Fruit fly (Drosophila melanogaster) whole organism, prepupa: ENCODE results near the gene bou.

Experiments used
- Blimp-1 ChIP-seq: fragments of 200-800 bp; sonication (Bioruptor generic); optimal IDR thresholded peaks from 3 replicates; lab custom pipeline; 2017; ENCODE audit warnings: missing biosample characterization, missing genetic modification characterization, mild to moderate bottlenecking, moderate library complexity, missing genetic modification reagents
- CG10631 ChIP-seq: fragments of 200-800 bp; sonication (Bioruptor generic); optimal IDR thresholded peaks from 2 replicates; lab custom pipeline; 2016; ENCODE audit warnings: missing biosample characterization, missing genetic modification characterization
- CG11294 ChIP-seq: fragments of 200-800 bp; sonication (Bioruptor generic); IDR thresholded peaks from 2 replicates; pipeline ENCODE4 v1.3.6; 2022; ENCODE audit warnings: missing biosample characterization, missing genetic modification characterization
- CG11902 ChIP-seq: fragments of 200-800 bp; sonication (Bioruptor generic); optimal IDR thresholded peaks from 3 replicates; lab custom pipeline; 2016; ENCODE audit warnings: missing biosample characterization, missing genetic modification characterization
- CG1621 ChIP-seq: fragments of 200-800 bp; sonication (Bioruptor generic); optimal IDR thresholded peaks from 3 replicates; lab custom pipeline; 2018; ENCODE audit warnings: missing biosample characterization, mild to moderate bottlenecking, missing genetic modification characterization
- CG3032 ChIP-seq: fragments of 200-800 bp; optimal IDR thresholded peaks from 2 replicates; lab custom pipeline; 2019; ENCODE audit warnings: missing biosample characterization, mild to moderate bottlenecking, missing genetic modification characterization, moderate library complexity
- CG31627 ChIP-seq: fragments of 200-800 bp; sonication (Bioruptor generic); optimal IDR thresholded peaks from 3 replicates; lab custom pipeline; 2016; ENCODE audit warnings: missing biosample characterization, missing genetic modification characterization
- CG32006 ChIP-seq: fragments of 200-800 bp; sonication (Bioruptor generic); optimal IDR thresholded peaks from 3 replicates; lab custom pipeline; 2017; ENCODE audit warnings: missing biosample characterization, mild to moderate bottlenecking, missing genetic modification characterization
- CG3919 ChIP-seq: fragments of 200-800 bp; sonication (Bioruptor generic); optimal IDR thresholded peaks from 3 replicates; lab custom pipeline; 2016; ENCODE audit warnings: missing biosample characterization, missing genetic modification characterization
- CG4318 ChIP-seq: fragments of 200-800 bp; sonication (Bioruptor generic); optimal IDR thresholded peaks from 3 replicates; lab custom pipeline; 2017; ENCODE audit warnings: missing biosample characterization, mild to moderate bottlenecking, missing genetic modification characterization
- CG6163 ChIP-seq: fragments of 200-800 bp; sonication (Bioruptor generic); IDR thresholded peaks from 3 replicates; pipeline ENCODE4 v1.3.6; 2022; ENCODE audit warnings: missing biosample characterization, missing genetic modification characterization
- CG6276 ChIP-seq: fragments of 200-800 bp; sonication (Bioruptor generic); optimal IDR thresholded peaks from 2 replicates; lab custom pipeline; 2017; ENCODE audit warnings: missing biosample characterization, mild to moderate bottlenecking, missing genetic modification characterization
- CG6792 ChIP-seq: fragments of 200-800 bp; sonication (Bioruptor generic); optimal IDR thresholded peaks from 3 replicates; lab custom pipeline; 2016; ENCODE audit warnings: missing biosample characterization, missing genetic modification characterization
- CG6808 ChIP-seq: fragments of 200-800 bp; sonication (Bioruptor generic); optimal IDR thresholded peaks from 3 replicates; lab custom pipeline; 2017; ENCODE audit warnings: missing biosample characterization, missing genetic modification characterization, mild to moderate bottlenecking, moderate library complexity, missing genetic modification reagents
- CG6854 ChIP-seq: fragments of 200-800 bp; sonication (Bioruptor generic); optimal IDR thresholded peaks from 2 replicates; lab custom pipeline; 2017; ENCODE audit warnings: missing biosample characterization, mild to moderate bottlenecking, missing genetic modification characterization
- CG7368 ChIP-seq: fragments of 200-800 bp; sonication (Bioruptor generic); optimal IDR thresholded peaks from 3 replicates; lab custom pipeline; 2016; ENCODE audit warnings: missing biosample characterization, missing genetic modification characterization
- CG8119 ChIP-seq: fragments of 200-800 bp; sonication (Bioruptor generic); IDR thresholded peaks from 3 replicates; pipeline ENCODE4 v1.3.6; 2022; ENCODE audit warnings: missing biosample characterization, missing genetic modification characterization
- CG8319 ChIP-seq: fragments of 200-800 bp; sonication (Bioruptor generic); optimal IDR thresholded peaks from 3 replicates; lab custom pipeline; 2016; ENCODE audit warnings: missing biosample characterization, missing genetic modification characterization
- CG8632 ChIP-seq: fragments of 200-800 bp; sonication (Bioruptor generic); optimal IDR thresholded peaks from 3 replicates; lab custom pipeline; 2016; ENCODE audit warnings: missing biosample characterization, missing genetic modification characterization
- CG9139 ChIP-seq: fragments of 200-800 bp; sonication (Bioruptor generic); optimal IDR thresholded peaks from 3 replicates; lab custom pipeline; 2017; ENCODE audit warnings: missing biosample characterization, mild to moderate bottlenecking, missing genetic modification characterization
- Eip93F ChIP-seq: fragments of 200-800 bp; sonication (Bioruptor generic); optimal IDR thresholded peaks from 2 replicates; lab custom pipeline; 2016; ENCODE audit warnings: missing biosample characterization, mild to moderate bottlenecking, missing genetic modification characterization
- Ets21C ChIP-seq: fragments of 200-800 bp; sonication (Bioruptor generic); optimal IDR thresholded peaks from 3 replicates; lab custom pipeline; 2016; ENCODE audit warnings: missing biosample characterization, missing genetic modification characterization
- Ets96B ChIP-seq: fragments of 200-800 bp; optimal IDR thresholded peaks from 2 replicates; lab custom pipeline; 2019; ENCODE audit warnings: missing biosample characterization, mild to moderate bottlenecking, missing genetic modification characterization, moderate library complexity
- Gug ChIP-seq: fragments of 200-800 bp; sonication (Bioruptor generic); IDR thresholded peaks from 2 replicates; pipeline ENCODE4 v1.3.6; 2022; ENCODE audit warnings: missing biosample characterization, missing genetic modification characterization
- Hr38 ChIP-seq: sonication (Bioruptor generic); optimal IDR thresholded peaks from 2 replicates; lab custom pipeline; 2016; ENCODE audit warnings: missing biosample characterization, missing genetic modification characterization
- Hr39 ChIP-seq: fragments of 200-800 bp; sonication (Bioruptor generic); optimal IDR thresholded peaks from 2 replicates; lab custom pipeline; 2016; ENCODE audit warnings: missing biosample characterization, missing genetic modification characterization
- Hr4 ChIP-seq: fragments of 200-800 bp; sonication (Bioruptor generic); optimal IDR thresholded peaks from 3 replicates; lab custom pipeline; 2016; ENCODE audit warnings: missing biosample characterization, missing genetic modification characterization
- Lpt ChIP-seq: fragments of 200-800 bp; sonication (Bioruptor generic); optimal IDR thresholded peaks from 3 replicates; lab custom pipeline; 2016; ENCODE audit warnings: missing biosample characterization, missing genetic modification characterization
- Met ChIP-seq: fragments of 200-800 bp; sonication (Bioruptor generic); optimal IDR thresholded peaks from 3 replicates; lab custom pipeline; 2016; ENCODE audit warnings: missing biosample characterization, missing genetic modification characterization
- OdsH ChIP-seq: fragments of 200-800 bp; sonication (Bioruptor generic); optimal IDR thresholded peaks from 3 replicates; lab custom pipeline; 2016; ENCODE audit warnings: missing biosample characterization, missing genetic modification characterization
- Smox ChIP-seq: fragments of 200-800 bp; sonication (Bioruptor generic); optimal IDR thresholded peaks from 3 replicates; lab custom pipeline; 2016; ENCODE audit warnings: missing biosample characterization, missing genetic modification characterization
- Sox102F ChIP-seq: fragments of 200-800 bp; sonication (Bioruptor generic); optimal IDR thresholded peaks from 2 replicates; lab custom pipeline; 2016; ENCODE audit warnings: missing biosample characterization, mild to moderate bottlenecking, missing genetic modification characterization
- acj6 ChIP-seq: fragments of 200-800 bp; sonication (Bioruptor generic); optimal IDR thresholded peaks from 3 replicates; lab custom pipeline; 2016; ENCODE audit warnings: missing biosample characterization, missing genetic modification characterization
- cyc ChIP-seq: fragments of 200-800 bp; sonication (Bioruptor generic); optimal IDR thresholded peaks from 3 replicates; lab custom pipeline; 2016; ENCODE audit warnings: missing biosample characterization, missing genetic modification characterization
- dac ChIP-seq: fragments of 200-800 bp; sonication (Bioruptor generic); optimal IDR thresholded peaks from 2 replicates; lab custom pipeline; 2017; ENCODE audit warnings: missing biosample characterization, mild to moderate bottlenecking, missing genetic modification characterization
- dsx ChIP-seq: fragments of 200-800 bp; optimal IDR thresholded peaks from 3 replicates; lab custom pipeline; 2019; ENCODE audit warnings: missing biosample characterization, mild to moderate bottlenecking, missing genetic modification characterization, moderate library complexity; ENCODE audit not compliant: poor library complexity, severe bottlenecking
- eg ChIP-seq: fragments of 200-800 bp; sonication (Bioruptor generic); IDR thresholded peaks from 3 replicates; pipeline ENCODE4 v1.3.6; 2022; ENCODE audit warnings: missing biosample characterization, missing genetic modification characterization
- esn ChIP-seq: fragments of 200-800 bp; sonication (Bioruptor generic); optimal IDR thresholded peaks from 2 replicates; lab custom pipeline; 2016; ENCODE audit warnings: missing biosample characterization, mild to moderate bottlenecking, missing genetic modification characterization, moderate library complexity
- fd59A ChIP-seq: fragments of 200-800 bp; sonication (Bioruptor generic); optimal IDR thresholded peaks from 2 replicates; lab custom pipeline; 2017; ENCODE audit warnings: missing biosample characterization, mild to moderate bottlenecking, missing genetic modification characterization, missing genetic modification reagents
- fd85E ChIP-seq: fragments of 200-800 bp; sonication (Bioruptor generic); optimal IDR thresholded peaks from 3 replicates; lab custom pipeline; 2016; ENCODE audit warnings: missing biosample characterization, missing genetic modification characterization
- fkh ChIP-seq: fragments of 200-800 bp; sonication (Bioruptor generic); optimal IDR thresholded peaks from 3 replicates; lab custom pipeline; 2017; ENCODE audit warnings: missing biosample characterization, mild to moderate bottlenecking, missing genetic modification characterization, moderate library complexity
- lz ChIP-seq: fragments of 200-800 bp; sonication (Bioruptor generic); optimal IDR thresholded peaks from 3 replicates; lab custom pipeline; 2016; ENCODE audit warnings: missing biosample characterization, missing genetic modification characterization
- pdm3 ChIP-seq: fragments of 200-800 bp; sonication (Bioruptor generic); optimal IDR thresholded peaks from 3 replicates; lab custom pipeline; 2016; ENCODE audit warnings: missing biosample characterization, missing genetic modification characterization
- ss ChIP-seq, 2 experiments: fragments of 200-800 bp; sonication (Bioruptor generic); optimal IDR thresholded peaks; 2 replicates in 1 of 2; 3 replicates in 1 of 2; lab custom pipeline; 2017 to 2018; ENCODE audit warnings: mild to moderate bottlenecking in 2 of 2, missing biosample characterization in 2 of 2, missing genetic modification characterization in 2 of 2, moderate library complexity in 1 of 2
- svp ChIP-seq: fragments of 200-800 bp; sonication (Bioruptor generic); peaks from one replicate; lab custom pipeline; 2016; ENCODE audit warnings: missing biosample characterization, missing genetic modification characterization
- vri ChIP-seq: fragments of 200-800 bp; sonication (Bioruptor generic); optimal IDR thresholded peaks from 3 replicates; lab custom pipeline; 2016; ENCODE audit warnings: missing biosample characterization, mild to moderate bottlenecking, missing genetic modification characterization

bou gene

dm6 chrX:7013320-7014214, 27.3 kb downstream of the bou start, which contains the start of the genes CG3032 and CG4593 (continued):
- peak; percentile 96 for TF ChIP-seq CG6163 (GFP tag; lab: Robert Waterston, UW)
- TF ChIP-seq CG6792 (GFP tag; lab: Kevin White, UChicago), result peak; percentile 88
- peak; percentile 89 for TF ChIP-seq Smox (GFP tag; lab: Kevin White, UChicago)
- peak; percentile 89 for TF ChIP-seq cyc (GFP tag; lab: Kevin White, UChicago)
- peak; percentile 92 for TF ChIP-seq svp (GFP tag; lab: Kevin White, UChicago)
- TF ChIP-seq CG3919 (GFP tag; lab: Kevin White, UChicago), result peak; percentile 92
- TF ChIP-seq lz (GFP tag; lab: Kevin White, UChicago), result peak; percentile 91
- peak; percentile 73 for TF ChIP-seq Hr38 (GFP tag; lab: Kevin White, UChicago)
- peak; percentile 82 for TF ChIP-seq CG4318
- peak; percentile 43 for TF ChIP-seq Blimp-1 (GFP tag; lab: Kevin White, UChicago)
- TF ChIP-seq CG8319, result peak; percentile 72
- TF ChIP-seq Lpt (GFP tag; lab: Kevin White, UChicago), result peak; percentile 88
- peak; percentile 84 for TF ChIP-seq dac (GFP tag; lab: Kevin White, UChicago)
- no peak for TF ChIP-seq Eip93F (GFP tag; lab: Kevin White, UChicago)
- TF ChIP-seq Ets21C (GFP tag; lab: Kevin White, UChicago), result peak; percentile 84
- peak; percentile 84 for TF ChIP-seq Sox102F (GFP tag; lab: Kevin White, UChicago)
- TF ChIP-seq dsx, result peak; percentile 79
- peak; percentile 95 for TF ChIP-seq Hr4 (GFP tag; lab: Kevin White, UChicago)
- TF ChIP-seq fd59A (GFP tag; lab: Kevin White, UChicago), result peak; percentile 59
- peak; percentile 88 for TF ChIP-seq Met
- TF ChIP-seq CG1621 (tag; lab: Kevin White, UChicago), result peak; percentile 81
- TF ChIP-seq CG6276 (GFP tag; lab: Kevin White, UChicago), result peak; percentile 90
- peak; percentile 98 for TF ChIP-seq eg (GFP tag; lab: Robert Waterston, UW)
- TF ChIP-seq vri, result peak; percentile 53
- TF ChIP-seq OdsH (GFP tag; lab: Kevin White, UChicago), result peak; percentile 95
- peak; percentile 9 for TF ChIP-seq fd85E
- no peak for TF ChIP-seq CG6854 (GFP tag; lab: Kevin White, UChicago)
- peak; percentile 57 for TF ChIP-seq CG6808 (GFP tag; lab: Kevin White, UChicago)
- TF ChIP-seq esn, result peak; percentile 89
- TF ChIP-seq CG8119 (GFP tag; lab: Robert Waterston, UW), result peak; percentile 91
- peak; percentile 83 for TF ChIP-seq CG11902 (GFP tag; lab: Kevin White, UChicago)

- TF ChIP-seq CG8632 (GFP tag; lab: Kevin White, UChicago), result peak; percentile 23
- TF ChIP-seq CG9139, result no peak
- TF ChIP-seq Sox102F (GFP tag; lab: Kevin White, UChicago), result peak; percentile 10
- peak; percentile 49 for TF ChIP-seq esn
- no peak for TF ChIP-seq Hr38 (GFP tag; lab: Kevin White, UChicago)
- no peak for TF ChIP-seq dac (GFP tag; lab: Kevin White, UChicago)
- TF ChIP-seq CG11294 (GFP tag; lab: Robert Waterston, UW), result no peak
- TF ChIP-seq CG31627 (GFP tag; lab: Kevin White, UChicago), result peak; percentile 37
- peak; percentile 8 for TF ChIP-seq Ets96B
- TF ChIP-seq Hr39 (GFP tag; lab: Kevin White, UChicago), result peak; percentile 16
- TF ChIP-seq acj6 (GFP tag; lab: Kevin White, UChicago), result peak; percentile 43
- TF ChIP-seq eg (GFP tag; lab: Robert Waterston, UW), result peak; percentile 60; the same call in 2 of the 3 replicates
- TF ChIP-seq Hr4 (GFP tag; lab: Kevin White, UChicago), result peak; percentile 61
- TF ChIP-seq CG3032, result peak; percentile 82
- TF ChIP-seq Ets21C (GFP tag; lab: Kevin White, UChicago), result peak; percentile 12
- peak; percentile 45 for TF ChIP-seq pdm3 (GFP tag; lab: Kevin White, UChicago)
- TF ChIP-seq CG6163 (GFP tag; lab: Robert Waterston, UW), result peak; percentile 58; the same call in 2 of the 3 replicates
- TF ChIP-seq fkh (GFP tag; lab: Kevin White, UChicago), result peak; percentile 39
- no peak for TF ChIP-seq fd59A (GFP tag; lab: Kevin White, UChicago)
- TF ChIP-seq ss (GFP tag; optimal IDR thresholded peaks at IDR 0.05; lab: Kevin White, UChicago), result peak; percentile 34 to 49
- peak; percentile 32 for TF ChIP-seq CG32006 (GFP tag; lab: Kevin White, UChicago)
- peak; percentile 22 for TF ChIP-seq CG10631
- TF ChIP-seq CG8319, result no peak
- no peak for TF ChIP-seq CG7368 (GFP tag; lab: Kevin White, UChicago)
- TF ChIP-seq Gug (GFP tag; lab: Robert Waterston, UW), result no peak
- TF ChIP-seq svp (GFP tag; lab: Kevin White, UChicago), result peak; percentile 85
- no peak for TF ChIP-seq vri
- TF ChIP-seq CG6854 (GFP tag; lab: Kevin White, UChicago), result no peak
These were observed 28.7 kb downstream of the bou start for dm6 chrX:7014931-7015428.
